Fruit fly (Drosophila melanogaster) whole organism, adult: ENCODE measurements around the gene CG14062.

Experiments
- CG11617 ChIP-seq: fragments of 200-800 bp; sonication (Bioruptor generic); optimal IDR thresholded peaks from 2 replicates; lab custom pipeline; 2017; ENCODE audit warnings: mild to moderate bottlenecking, missing biosample characterization, missing genetic modification reagents, missing genetic modification characterization
- CG12768 ChIP-seq: fragments of 200-800 bp; sonication (Bioruptor generic); optimal IDR thresholded peaks from 2 replicates; lab custom pipeline; 2017; ENCODE audit warnings: missing biosample characterization, missing genetic modification characterization, mild to moderate bottlenecking, moderate library complexity, missing genetic modification reagents
- CG14711 ChIP-seq: fragments of 200-800 bp; sonication (Bioruptor generic); optimal IDR thresholded peaks from 2 replicates; lab custom pipeline; 2018; ENCODE audit warnings: missing biosample characterization, mild to moderate bottlenecking, missing genetic modification characterization, moderate library complexity
- CG1620 ChIP-seq: fragments of 200-800 bp; sonication (Bioruptor generic); optimal IDR thresholded peaks from 2 replicates; lab custom pipeline; 2016; ENCODE audit warnings: missing biosample characterization, missing genetic modification characterization
- CG33017 ChIP-seq: fragments of 200-800 bp; sonication (Bioruptor generic); optimal IDR thresholded peaks from 2 replicates; lab custom pipeline; 2018; ENCODE audit warnings: missing biosample characterization, mild to moderate bottlenecking, missing genetic modification characterization, moderate library complexity
- CG5204 ChIP-seq: fragments of 200-800 bp; sonication (Bioruptor generic); optimal IDR thresholded peaks from 2 replicates; lab custom pipeline; 2016; ENCODE audit warnings: missing biosample characterization, missing genetic modification characterization
- CG7045 ChIP-seq: fragments of 200-800 bp; sonication (Bioruptor generic); optimal IDR thresholded peaks from 2 replicates; lab custom pipeline; 2017; ENCODE audit warnings: missing biosample characterization, mild to moderate bottlenecking, missing genetic modification characterization
- CG7101 ChIP-seq: fragments of 200-800 bp; sonication (Bioruptor generic); optimal IDR thresholded peaks from 2 replicates; lab custom pipeline; 2018; ENCODE audit warnings: missing biosample characterization, mild to moderate bottlenecking, missing genetic modification characterization, moderate library complexity
- Clk ChIP-seq: fragments of 200-800 bp; sonication (Bioruptor generic); optimal IDR thresholded peaks from 2 replicates; lab custom pipeline; 2017; ENCODE audit warnings: missing biosample characterization, missing genetic modification characterization
- Crg-1 ChIP-seq: fragments of 200-800 bp; sonication (Bioruptor generic); optimal IDR thresholded peaks from 2 replicates; lab custom pipeline; 2016; ENCODE audit warnings: missing biosample characterization, missing genetic modification characterization
- Hr96 ChIP-seq: fragments of 200-800 bp; sonication (Bioruptor generic); optimal IDR thresholded peaks from 2 replicates; lab custom pipeline; 2016; ENCODE audit warnings: missing biosample characterization, missing genetic modification characterization
- Mnt ChIP-seq: fragments of 200-800 bp; sonication (Bioruptor generic); optimal IDR thresholded peaks from 2 replicates; lab custom pipeline; 2016; ENCODE audit warnings: missing biosample characterization, mild to moderate bottlenecking, missing genetic modification characterization
- bab1 ChIP-seq: fragments of 200-800 bp; sonication (Bioruptor generic); optimal IDR thresholded peaks from 3 replicates; lab custom pipeline; 2019; ENCODE audit warnings: missing biosample characterization, mild to moderate bottlenecking, missing genetic modification characterization, moderate library complexity
- cic ChIP-seq: fragments of 200-800 bp; sonication (Bioruptor generic); optimal IDR thresholded peaks from 2 replicates; lab custom pipeline; 2017; ENCODE audit warnings: missing biosample characterization, mild to moderate bottlenecking, missing genetic modification characterization, moderate library complexity
- cnc ChIP-seq, 2 experiments: fragments of >200 bp; optimal IDR thresholded peaks; 2 replicates each; lab custom pipeline; 2017
- kay ChIP-seq: fragments of 200-800 bp; sonication (Bioruptor generic); peaks from one replicate; lab custom pipeline; 2016; ENCODE audit warnings: missing biosample characterization, missing genetic modification characterization, borderline replicate concordance
- ovo ChIP-seq: fragments of 200-800 bp; sonication (Bioruptor generic); optimal IDR thresholded peaks from 2 replicates; lab custom pipeline; 2016; ENCODE audit warnings: missing biosample characterization, missing genetic modification characterization
- pad ChIP-seq: fragments of 200-800 bp; sonication (Bioruptor generic); optimal IDR thresholded peaks from 3 replicates; lab custom pipeline; 2017; ENCODE audit warnings: missing biosample characterization, missing genetic modification characterization, mild to moderate bottlenecking, moderate library complexity, missing genetic modification reagents
- tj ChIP-seq: fragments of 200-800 bp; sonication (Bioruptor generic); optimal IDR thresholded peaks from 3 replicates; lab custom pipeline; 2017; ENCODE audit warnings: missing biosample characterization, mild to moderate bottlenecking, missing genetic modification characterization, moderate library complexity
- toe ChIP-seq: fragments of 200-800 bp; sonication (Bioruptor generic); optimal IDR thresholded peaks from 2 replicates; lab custom pipeline; 2016; ENCODE audit warnings: missing biosample characterization, missing genetic modification characterization

Gene CG14062

dm6 chr3R:28656127-28656715 is 13.5 kb upstream of the CG14062 start:
- TF ChIP-seq Crg-1 (GFP tag; lab: Kevin White, UChicago) (no peak), CG1620 (GFP tag; lab: Kevin White, UChicago) (no peak), CG7045 (GFP tag; lab: Kevin White, UChicago) (no peak), CG14711 (no peak), CG11617 (GFP tag; lab: Kevin White, UChicago) (no peak), cnc (optimal IDR thresholded peaks at IDR 0.05; lab: Kevin White, UChicago) (no peak), tj (GFP tag; lab: Kevin White, UChicago) (no peak), ovo (GFP tag; lab: Kevin White, UChicago) (no peak)

- TF ChIP-seq Crg-1 (GFP tag; lab: Kevin White, UChicago) (no peak), CG14711 (no peak)
Observed at dm6 chr3R:28654596-28654995, 11.9 kb upstream of the CG14062 start.

dm6 chr3R:28650380-28650779 is 7.7 kb upstream of the CG14062 start, which contains the start of gene CG31050:
TSS of gene CG31050 (minus strand) at chr3R:28650480.
- TF ChIP-seq CG1620 (GFP tag; lab: Kevin White, UChicago), result no peak
- no peak for TF ChIP-seq cic
- TF ChIP-seq cnc (optimal IDR thresholded peaks at IDR 0.05; lab: Kevin White, UChicago), result no peak
- no peak for TF ChIP-seq Crg-1 (GFP tag; lab: Kevin White, UChicago)
- TF ChIP-seq CG5204 (GFP tag; lab: Kevin White, UChicago), result no peak
- TF ChIP-seq CG7101 (tag; lab: Kevin White, UChicago), result no peak
- no peak for TF ChIP-seq CG12768 (GFP tag; lab: Kevin White, UChicago)
- no peak for TF ChIP-seq pad (GFP tag; lab: Kevin White, UChicago)
- TF ChIP-seq kay (GFP tag; lab: Kevin White, UChicago), result no peak
- TF ChIP-seq Mnt, result no peak
- TF ChIP-seq Hr96 (GFP tag; lab: Kevin White, UChicago), result no peak
- no peak for TF ChIP-seq bab1

dm6 chr3R:28636111-28636510 is 6.6 kb downstream of the CG14062 start, which contains the start of gene CG9988:
TSS of gene CG9988 (plus strand) at chr3R:28636411.
- TF ChIP-seq CG5204 (GFP tag; lab: Kevin White, UChicago) (no peak), CG14711 (no peak), CG7101 (tag; lab: Kevin White, UChicago) (no peak), ovo (GFP tag; lab: Kevin White, UChicago) (no peak), CG33017 (tag; lab: Kevin White, UChicago) (no peak), cnc (optimal IDR thresholded peaks at IDR 0.05; lab: Kevin White, UChicago) (no peak), Clk (GFP tag; lab: Kevin White, UChicago) (no peak), Crg-1 (GFP tag; lab: Kevin White, UChicago) (no peak), tj (GFP tag; lab: Kevin White, UChicago) (no peak), CG7045 (GFP tag; lab: Kevin White, UChicago) (no peak), kay (GFP tag; lab: Kevin White, UChicago) (no peak), CG12768 (GFP tag; lab: Kevin White, UChicago) (no peak), toe (GFP tag; lab: Kevin White, UChicago) (no peak), cic (no peak), CG11617 (GFP tag; lab: Kevin White, UChicago) (no peak), Hr96 (GFP tag; lab: Kevin White, UChicago) (no peak), pad (GFP tag; lab: Kevin White, UChicago) (no peak), bab1 (no peak)

- no peak for TF ChIP-seq Crg-1 (GFP tag; lab: Kevin White, UChicago)
- no peak for TF ChIP-seq bab1
- TF ChIP-seq CG5204 (GFP tag; lab: Kevin White, UChicago), result no peak
- no peak for TF ChIP-seq CG7045 (GFP tag; lab: Kevin White, UChicago)
- TF ChIP-seq cnc (optimal IDR thresholded peaks at IDR 0.05; lab: Kevin White, UChicago), result no peak
- TF ChIP-seq Clk (GFP tag; lab: Kevin White, UChicago), result no peak
- TF ChIP-seq CG7101 (tag; lab: Kevin White, UChicago), result no peak
- no peak for TF ChIP-seq kay (GFP tag; lab: Kevin White, UChicago)
- no peak for TF ChIP-seq cic
- no peak for TF ChIP-seq CG14711
Observed at dm6 chr3R:28634981-28635930, 7.4 kb downstream of the CG14062 start, which contains the start of gene CG10011. TSS of gene CG10011 (minus strand) at chr3R:28635099.

dm6 chr3R:28634261-28634980 is 8.3 kb downstream of the CG14062 start:
- TF ChIP-seq CG33017 (tag; lab: Kevin White, UChicago) (no peak), tj (GFP tag; lab: Kevin White, UChicago) (peak; percentile 10)
